Worm (Caenorhabditis elegans): ENCODE measurements around the gene H40L08.2.
A peak's percentile ranks its signal among the peaks of the same experiment; 100 is the strongest.

Gene H40L08.2

ce11 chrX:15104963-15105493 is 27.5 kb upstream of the H40L08.2 start:
- no peak for TF ChIP-seq madf-6 (GFP tag; IDR thresholded peaks at IDR 0.05)
- no peak for TF ChIP-seq ztf-22 (GFP tag; optimal IDR thresholded peaks at IDR 0.05)

- TF ChIP-seq D2030.7 (GFP tag; IDR thresholded peaks at IDR 0.05) (no peak), cebp-2 (GFP tag; IDR thresholded peaks at IDR 0.05) (0 out of 2 replicates have a peak, but pooled peaks have one; percentile 24)
These were observed 25.9 kb upstream of the H40L08.2 start for ce11 chrX:15103481-15103880.

ce11 chrX:15100369-15100963 is 22.9 kb upstream of the H40L08.2 start, which contains the start of gene dhhc-1:
Gene dhhc-1 (minus strand): TSS chrX:15100419.
- TF ChIP-seq sptf-2 (GFP tag; optimal IDR thresholded peaks at IDR 0.05) (no peak), lin-54 (GFP tag; optimal IDR thresholded peaks at IDR 0.05) (no peak), ets-4 (GFP tag; optimal IDR thresholded peaks at IDR 0.05) (no peak), dox-1 (GFP tag; IDR thresholded peaks at IDR 0.05) (peak; percentile 54; the same call in 1 of the 2 replicates), F10E7.11 (tag; optimal IDR thresholded peaks at IDR 0.05) (no peak), ztf-28 (GFP tag; IDR thresholded peaks at IDR 0.05) (no peak), egl-44 (GFP tag; IDR thresholded peaks at IDR 0.05) (no peak), F23B12.7 (tag; optimal IDR thresholded peaks at IDR 0.05; ENCODE audit: insufficient read depth) (no peak), hmg-1.2 (GFP tag; IDR thresholded peaks at IDR 0.05) (peak; percentile 84), B0019.2 (GFP tag; conservative IDR thresholded peaks at IDR 0.05) (no peak), nfya-2 (GFP tag; IDR thresholded peaks at IDR 0.05) (no peak), zfh-2 (GFP tag; conservative IDR thresholded peaks at IDR 0.05) (no peak), ceh-27 (GFP tag; optimal IDR thresholded peaks at IDR 0.05) (peak; percentile 54), ama-1 (optimal IDR thresholded peaks at IDR 0.05) (no peak), ama-1 (GFP tag; optimal IDR thresholded peaks at IDR 0.05) (no peak), nhr-80 (tag; optimal IDR thresholded peaks at IDR 0.05) (peak; percentile 56), lin-26 (GFP tag; IDR thresholded peaks at IDR 0.05) (no peak), F52B5.7 (tag; optimal IDR thresholded peaks at IDR 0.05) (no peak), F55B11.4 (tag; optimal IDR thresholded peaks at IDR 0.05; ENCODE audit: borderline replicate concordance, insufficient read depth) (no peak), F57A8.1 (GFP tag; optimal IDR thresholded peaks at IDR 0.05) (no peak), atf-7 (tag; optimal IDR thresholded peaks at IDR 0.05) (no peak), dpff-1 (tag; optimal IDR thresholded peaks at IDR 0.05) (no peak), fkh-3 (tag; optimal IDR thresholded peaks at IDR 0.05) (no peak), ceh-79 (tag; optimal IDR thresholded peaks at IDR 0.05) (no peak)

- TF ChIP-seq Y79H2A.3 (GFP tag; conservative IDR thresholded peaks at IDR 0.05) (no peak), nhr-80 (tag; optimal IDR thresholded peaks at IDR 0.05) (peak; percentile 54), zfh-2 (GFP tag; conservative IDR thresholded peaks at IDR 0.05) (no peak)
These were observed 20.2 kb upstream of the H40L08.2 start, which contains the start of gene F09B12.3 for ce11 chrX:15097763-15098162. Gene F09B12.3 (minus strand): TSS chrX:15097954.

- TF ChIP-seq F22D6.2 (tag; optimal IDR thresholded peaks at IDR 0.05) (no peak), nhr-80 (tag; optimal IDR thresholded peaks at IDR 0.05) (peak; percentile 62)
These were observed 18.7 kb upstream of the H40L08.2 start for ce11 chrX:15096277-15096676.

ce11 chrX:15094973-15095372 is 17.4 kb upstream of the H40L08.2 start, which contains the start of gene F09B12.7:
Gene F09B12.7 (minus strand): TSS chrX:15095073.
- no peak for TF ChIP-seq ztf-22 (GFP tag; optimal IDR thresholded peaks at IDR 0.05)
- TF ChIP-seq unc-62 (GFP tag; optimal IDR thresholded peaks at IDR 0.05): no peak
- no peak for TF ChIP-seq nhr-80 (tag; optimal IDR thresholded peaks at IDR 0.05)
- no peak for TF ChIP-seq Y53G8AR.9 (GFP tag; conservative IDR thresholded peaks at IDR 0.05)
- TF ChIP-seq B0261.1 (tag; optimal IDR thresholded peaks at IDR 0.05): no peak
- TF ChIP-seq rpc-1 (optimal IDR thresholded peaks at IDR 0.05): no peak
- no peak for TF ChIP-seq rpc-1 (tag; optimal IDR thresholded peaks at IDR 0.05)
- TF ChIP-seq hlh-26 (GFP tag; conservative IDR thresholded peaks at IDR 0.05): no peak
- no peak for TF ChIP-seq ekl-4 (GFP tag; IDR thresholded peaks at IDR 0.05)
- TF ChIP-seq madf-10 (tag; optimal IDR thresholded peaks at IDR 0.05): no peak
- TF ChIP-seq nfya-1 (tag; optimal IDR thresholded peaks at IDR 0.05; ENCODE audit: borderline replicate concordance, insufficient read depth): no peak
- TF ChIP-seq hmg-20 (GFP tag; IDR thresholded peaks at IDR 0.05): no peak
- TF ChIP-seq ztf-3 (GFP tag; optimal IDR thresholded peaks at IDR 0.05): no peak
